Worm (Caenorhabditis elegans): Measurements from ENCODE around the gene F41B4.3.

Gene F41B4.3

DNA sequence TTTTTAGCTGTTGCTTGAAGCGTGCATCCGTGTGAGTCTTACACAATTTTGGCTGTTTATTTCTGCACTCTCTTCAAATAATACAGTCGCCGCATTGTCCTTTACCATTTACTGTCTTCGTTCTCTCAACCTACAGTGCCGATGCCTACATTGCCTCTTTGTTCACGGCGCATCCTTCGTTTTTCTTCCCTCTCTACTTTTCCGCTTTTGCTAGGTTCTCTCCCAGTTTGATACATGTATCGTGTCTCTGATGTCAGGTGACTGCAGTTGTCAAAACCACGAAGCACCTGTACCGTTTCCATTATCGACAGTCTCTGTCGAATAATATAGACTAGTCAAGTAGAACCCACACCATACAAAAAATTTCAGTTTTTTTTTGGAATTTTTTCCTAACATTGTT, 27.3 kb downstream of the F41B4.3 start (continued):
- TF ChIP-seq mef-2 (tag; optimal IDR thresholded peaks at IDR 0.05) (no peak), nhr-76 (tag; optimal IDR thresholded peaks at IDR 0.05) (no peak), blmp-1 (tag; optimal IDR thresholded peaks at IDR 0.05) (peak; percentile 75), xbp-1 (tag; optimal IDR thresholded peaks at IDR 0.05) (peak; percentile 16), lir-3 (tag; optimal IDR thresholded peaks at IDR 0.05; ENCODE audit: poor library complexity) (no peak), mep-1 (tag; optimal IDR thresholded peaks at IDR 0.05) (peak; percentile 67), aly-2 (tag; optimal IDR thresholded peaks at IDR 0.05) (no peak), nhr-77 (tag; optimal IDR thresholded peaks at IDR 0.05) (no peak), dpl-1 (GFP tag; optimal IDR thresholded peaks at IDR 0.05) (peak in 1 of 3 experiments; percentile 6), unc-62 (GFP tag; optimal IDR thresholded peaks at IDR 0.05) (no peak), nhr-47 (tag; optimal IDR thresholded peaks at IDR 0.05) (peak; percentile 9), rnt-1 (tag; optimal IDR thresholded peaks at IDR 0.05) (peak; percentile 39), unc-130 (tag; optimal IDR thresholded peaks at IDR 0.05) (peak; percentile 49), snpc-4 (tag; optimal IDR thresholded peaks at IDR 0.05) (no peak), nhr-84 (tag; optimal IDR thresholded peaks at IDR 0.05) (no peak), pax-3 (tag; optimal IDR thresholded peaks at IDR 0.05) (no peak), nhr-71 (tag; optimal IDR thresholded peaks at IDR 0.05) (peak; percentile 49), nhr-90 (tag; optimal IDR thresholded peaks at IDR 0.05; ENCODE audit: poor library complexity) (peak; percentile 59), elt-2 (tag; optimal IDR thresholded peaks at IDR 0.05) (peak; percentile 37), jun-1 (tag; optimal IDR thresholded peaks at IDR 0.05) (no peak), lin-13 (GFP tag; optimal IDR thresholded peaks at IDR 0.05) (no peak), ztf-4 (tag; optimal IDR thresholded peaks at IDR 0.05) (no peak), lin-35 (GFP tag; optimal IDR thresholded peaks at IDR 0.05) (peak in 1 of 2 experiments; percentile 81), elt-3 (tag; optimal IDR thresholded peaks at IDR 0.05) (peak in 1 of 6 experiments; percentile 75), nhr-28 (tag; optimal IDR thresholded peaks at IDR 0.05) (no peak), fos-1 (tag; optimal IDR thresholded peaks at IDR 0.05) (no peak), fkh-4 (tag; optimal IDR thresholded peaks at IDR 0.05; ENCODE audit: borderline replicate concordance) (no peak), egl-13 (tag; optimal IDR thresholded peaks at IDR 0.05) (no peak), pqm-1 (tag; optimal IDR thresholded peaks at IDR 0.05) (no peak), unc-86 (tag; optimal IDR thresholded peaks at IDR 0.05) (no peak), ceh-88 (GFP tag; IDR thresholded peaks at IDR 0.05) (no peak)

DNA sequence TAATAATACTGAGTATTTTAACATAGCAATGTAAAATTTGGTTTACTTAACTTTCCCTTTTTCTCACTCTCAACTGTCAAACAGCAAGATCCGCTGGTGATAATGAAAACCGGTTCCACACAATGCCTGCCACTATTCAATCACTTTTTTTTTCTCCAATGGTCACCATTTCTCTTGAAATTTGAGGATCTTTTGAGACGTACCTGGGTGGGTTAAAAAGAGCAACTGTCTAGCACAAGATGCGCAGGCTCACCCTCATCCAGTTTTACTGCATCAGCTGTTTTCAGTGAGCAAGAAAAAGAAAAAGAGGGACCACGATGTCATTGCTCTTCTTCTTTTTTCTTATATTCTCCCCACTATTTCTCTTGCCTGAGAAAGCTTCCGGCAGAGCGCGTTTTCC, 27.7 kb downstream of the F41B4.3 start:
- TF ChIP-seq pag-3 (tag; optimal IDR thresholded peaks at IDR 0.05; ENCODE audit: borderline replicate concordance, insufficient read depth) (peak; percentile 25), nhr-76 (tag; optimal IDR thresholded peaks at IDR 0.05) (peak; percentile 8), nhr-12 (tag; optimal IDR thresholded peaks at IDR 0.05) (no peak), egl-13 (tag; optimal IDR thresholded peaks at IDR 0.05) (no peak), zag-1 (tag; optimal IDR thresholded peaks at IDR 0.05) (no peak), zip-4 (GFP tag; optimal IDR thresholded peaks at IDR 0.05) (no peak), grh-1 (GFP tag; IDR thresholded peaks at IDR 0.05) (peak; percentile 84), lin-14 (GFP tag; optimal IDR thresholded peaks at IDR 0.05) (peak; percentile 63), dpl-1 (GFP tag; optimal IDR thresholded peaks at IDR 0.05) (peak in 1 of 3 experiments; percentile 4), nhr-85 (tag) (peak; percentile 83), rnt-1 (tag; optimal IDR thresholded peaks at IDR 0.05) (peak; percentile 66), blmp-1 (tag; optimal IDR thresholded peaks at IDR 0.05) (peak; percentile 93), lsy-2 (tag; optimal IDR thresholded peaks at IDR 0.05) (peak in 1 of 2 experiments; percentile 2), mdl-1 (tag; optimal IDR thresholded peaks at IDR 0.05) (no peak), efl-1 (optimal IDR thresholded peaks at IDR 0.05) (no peak), efl-1 (GFP tag; optimal IDR thresholded peaks at IDR 0.05 in 1 of 2) (peak in 1 of 2 experiments; percentile 9)

All from whole organism, L1 larva.